Fruit fly (Drosophila melanogaster): Measurements from ENCODE around the gene Cp7Fb.
A peak's percentile ranks its signal among the peaks of the same experiment; 100 is the strongest.

Cp7Fb gene

dm6 chrX:8461147-8461546 lies 12.5 kb upstream of the Cp7Fb start, which contains the start of gene Es2 (continued):
- 0 out of 4 replicates have a peak, but pooled peaks have one; percentile 47 for TF ChIP-seq Dll (GFP tag; IDR thresholded peaks at IDR 0.05; ENCODE audit: partially characterized antibody)
- TF ChIP-seq CG13287 (GFP tag; IDR thresholded peaks at IDR 0.05; ENCODE audit: partially characterized antibody): peak; percentile 37; the same call in 1 of the 2 replicates
- TF ChIP-seq CG13624 (GFP tag; optimal IDR thresholded peaks at IDR 0.05): no peak
- TF ChIP-seq Atf-2 (GFP tag; optimal IDR thresholded peaks at IDR 0.05): no peak
- peak; percentile 90 for TF ChIP-seq E2f2 (GFP tag; IDR thresholded peaks at IDR 0.05)
- no peak for TF ChIP-seq H2.0 (GFP tag; IDR thresholded peaks at IDR 0.05)
- TF ChIP-seq CG14710 (tag; optimal IDR thresholded peaks at IDR 0.05): peak; percentile 67
- TF ChIP-seq CG8359 (GFP tag; optimal IDR thresholded peaks at IDR 0.05; ENCODE audit: borderline replicate concordance): no peak
- TF ChIP-seq BEAF-32 (GFP tag; optimal IDR thresholded peaks at IDR 0.05): peak; percentile 23
- peak; percentile 39 for TF ChIP-seq sqz (GFP tag; optimal IDR thresholded peaks at IDR 0.05)
- TF ChIP-seq unc-4 (GFP tag; IDR thresholded peaks at IDR 0.05; ENCODE audit: partially characterized antibody): 0 out of 2 replicates have a peak, but pooled peaks have one; percentile 26
- no peak for TF ChIP-seq CG10979 (tag; optimal IDR thresholded peaks at IDR 0.05)
- TF ChIP-seq chm (GFP tag; IDR thresholded peaks at IDR 0.05): no peak
- no peak for TF ChIP-seq CG4404 (GFP tag; IDR thresholded peaks at IDR 0.05)
- TF ChIP-seq CG18476 (GFP tag; optimal IDR thresholded peaks at IDR 0.05): no peak
- no peak for TF ChIP-seq pfk (GFP tag; optimal IDR thresholded peaks at IDR 0.05)
- no peak for TF ChIP-seq kay (GFP tag; optimal IDR thresholded peaks at IDR 0.05)
- no peak for TF ChIP-seq CG3838 (GFP tag; optimal IDR thresholded peaks at IDR 0.05)
- peak; percentile 10 for TF ChIP-seq CG12659 (GFP tag; optimal IDR thresholded peaks at IDR 0.05)
- TF ChIP-seq CG9876 (GFP tag; optimal IDR thresholded peaks at IDR 0.05): no peak
- TF ChIP-seq HLH4C (GFP tag; IDR thresholded peaks at IDR 0.05; ENCODE audit: partially characterized antibody): no peak
- TF ChIP-seq CG14050 (GFP tag; IDR thresholded peaks at IDR 0.05): no peak
- TF ChIP-seq CG9797 (GFP tag; optimal IDR thresholded peaks at IDR 0.05): no peak
- TF ChIP-seq grau (tag; optimal IDR thresholded peaks at IDR 0.05): no peak
- peak; percentile 39 for TF ChIP-seq CG2116 (GFP tag; optimal IDR thresholded peaks at IDR 0.05)
- TF ChIP-seq hkb (optimal IDR thresholded peaks at IDR 0.05): no peak
- TF ChIP-seq hkb (GFP tag; IDR thresholded peaks at IDR 0.05): no peak
- no peak for TF ChIP-seq CG6272 (GFP tag; IDR thresholded peaks at IDR 0.05)
- no peak for TF ChIP-seq ERR (GFP tag; optimal IDR thresholded peaks at IDR 0.05)
- TF ChIP-seq CTCF (GFP tag; optimal IDR thresholded peaks at IDR 0.05): no peak
- TF ChIP-seq CG2678 (tag; optimal IDR thresholded peaks at IDR 0.05): no peak
- TF ChIP-seq CG13424 (tag; optimal IDR thresholded peaks at IDR 0.05): no peak
- no peak for TF ChIP-seq CkIIα-i1 (GFP tag; IDR thresholded peaks at IDR 0.05)
- no peak for TF ChIP-seq fd3F (GFP tag; optimal IDR thresholded peaks at IDR 0.05)
- TF ChIP-seq pum (GFP tag; optimal IDR thresholded peaks at IDR 0.05): no peak
- TF ChIP-seq Oli (tag; optimal IDR thresholded peaks at IDR 0.05): no peak
- TF ChIP-seq HmgD (GFP tag; optimal IDR thresholded peaks at IDR 0.05): no peak
- no peak for TF ChIP-seq CG16863 (GFP tag; optimal IDR thresholded peaks at IDR 0.05)
- TF ChIP-seq usp (GFP tag; optimal IDR thresholded peaks at IDR 0.05): no peak
- TF ChIP-seq CG6689 (GFP tag; IDR thresholded peaks at IDR 0.05): no peak
- no peak for TF ChIP-seq CG17186 (GFP tag; optimal IDR thresholded peaks at IDR 0.05)
- no peak for TF ChIP-seq CG3847 (GFP tag; IDR thresholded peaks at IDR 0.05)
- TF ChIP-seq phol (tag; optimal IDR thresholded peaks at IDR 0.05): no peak
- no peak for TF ChIP-seq Chrac-16 (GFP tag; optimal IDR thresholded peaks at IDR 0.05)
- TF ChIP-seq CoRest (tag; optimal IDR thresholded peaks at IDR 0.05): no peak

Data from whole organism, embryonic.